Worm (Caenorhabditis elegans) whole organism, young adult: ENCODE data around the gene ptl-1.

ENCODE experiments used
- C17E4.6 ChIP-seq: fragments of 200-800 bp; sonication (Bioruptor generic); IDR thresholded peaks from 2 replicates; pipeline ENCODE4 v1.3.6; 2022; ENCODE audit warnings: missing genetic modification reagents, missing genetic modification characterization, missing compliant biosample characterization
- F10E7.11 ChIP-seq: sonication (generic microtip); optimal IDR thresholded peaks from 2 replicates; lab custom pipeline; 2017; ENCODE audit warnings: mild to moderate bottlenecking, missing genetic modification characterization, moderate library complexity, missing compliant biosample characterization
- F55B11.4 ChIP-seq: sonication (generic microtip); optimal IDR thresholded peaks from 2 replicates; lab custom pipeline; 2016; ENCODE audit warnings: missing compliant biosample characterization, missing genetic modification characterization, borderline replicate concordance; ENCODE audit not compliant: insufficient read depth
- T07F8.4 ChIP-seq: sonication (generic microtip); optimal IDR thresholded peaks from 2 replicates; lab custom pipeline; 2016; ENCODE audit warnings: mild to moderate bottlenecking, missing genetic modification characterization, moderate library complexity, missing compliant biosample characterization
- Y53G8AR.9 ChIP-seq: fragments of 200-800 bp; sonication (Bioruptor generic); conservative IDR thresholded peaks from 2 replicates; pipeline ENCODE4 v1.3.6; 2022; ENCODE audit warnings: missing genetic modification reagents, missing genetic modification characterization, missing compliant biosample characterization
- ZK185.1 ChIP-seq: sonication (generic microtip); optimal IDR thresholded peaks from 2 replicates; lab custom pipeline; 2016; ENCODE audit warnings: mild to moderate bottlenecking, missing genetic modification characterization, missing compliant biosample characterization; ENCODE audit not compliant: poor library complexity, severe bottlenecking
- akir-1 ChIP-seq: fragments of 200-800 bp; sonication (Bioruptor generic); optimal IDR thresholded peaks from 2 replicates; lab custom pipeline; 2018; ENCODE audit warnings: mild to moderate bottlenecking, missing genetic modification characterization, moderate library complexity, missing compliant biosample characterization
- aptf-2 ChIP-seq: fragments of 200-800 bp; sonication (Bioruptor generic); conservative IDR thresholded peaks from 2 replicates; pipeline ENCODE4 v1.3.6; 2022; ENCODE audit warnings: missing genetic modification reagents, missing genetic modification characterization, missing compliant biosample characterization
- athp-1 ChIP-seq: sonication (generic microtip); optimal IDR thresholded peaks from 2 replicates; lab custom pipeline; 2017; ENCODE audit warnings: mild to moderate bottlenecking, missing genetic modification characterization, missing compliant biosample characterization
- attf-3 ChIP-seq: fragments of 200-800 bp; sonication (Bioruptor generic); conservative IDR thresholded peaks from 2 replicates; pipeline ENCODE4 v1.3.6; 2022; ENCODE audit warnings: missing genetic modification reagents, missing genetic modification characterization, missing compliant biosample characterization
- ccch-3 ChIP-seq: fragments of 200-800 bp; sonication (Bioruptor generic); optimal IDR thresholded peaks from 2 replicates; lab custom pipeline; 2018; ENCODE audit warnings: mild to moderate bottlenecking, missing genetic modification characterization, missing compliant biosample characterization
- cebp-1 ChIP-seq, 2 experiments: fragments of 200-800 bp in 1 of 2; sonication (Bioruptor generic) in 1 of 2; sonication (generic microtip) in 1 of 2; IDR thresholded peaks in 1 of 2; optimal IDR thresholded peaks in 1 of 2; 2 replicates each; pipeline versions ENCODE4 v1.3.6 to Lab custom; 2017 to 2022; ENCODE audit warnings: missing compliant biosample characterization in 2 of 2, missing genetic modification characterization in 2 of 2, mild to moderate bottlenecking in 1 of 2, missing genetic modification reagents in 1 of 2, moderate library complexity in 1 of 2
- cebp-2 ChIP-seq: fragments of 200-800 bp; sonication (Bioruptor generic); IDR thresholded peaks from 2 replicates; pipeline ENCODE4 v1.3.6; 2022; ENCODE audit warnings: missing genetic modification characterization, missing compliant biosample characterization
- ceh-100 ChIP-seq: fragments of 200-800 bp; sonication (Bioruptor generic); IDR thresholded peaks from 2 replicates; pipeline ENCODE4 v1.3.6; 2022; ENCODE audit warnings: missing genetic modification reagents, missing genetic modification characterization, missing compliant biosample characterization
- dox-1 ChIP-seq: fragments of 200-800 bp; sonication (Bioruptor generic); IDR thresholded peaks from 2 replicates; pipeline ENCODE4 v1.3.6; 2022; ENCODE audit warnings: missing genetic modification reagents, missing genetic modification characterization, missing compliant biosample characterization
- egl-18 ChIP-seq: fragments of 200-800 bp; sonication (Bioruptor generic); IDR thresholded peaks from 2 replicates; pipeline ENCODE4 v1.3.6; 2022; ENCODE audit warnings: missing genetic modification reagents, missing genetic modification characterization, missing compliant biosample characterization
- egrh-3 ChIP-seq: fragments of 200-800 bp; sonication (Bioruptor generic); IDR thresholded peaks from 2 replicates; pipeline ENCODE4 v1.3.6; 2022; ENCODE audit warnings: missing genetic modification reagents, missing genetic modification characterization, missing compliant biosample characterization
- ets-4 ChIP-seq: fragments of 200-800 bp; sonication (Bioruptor generic); optimal IDR thresholded peaks from 2 replicates; lab custom pipeline; 2018; ENCODE audit warnings: mild to moderate bottlenecking, missing genetic modification characterization, missing compliant biosample characterization
- him-1 ChIP-seq: sonication (generic microtip); optimal IDR thresholded peaks from 2 replicates; lab custom pipeline; 2016; ENCODE audit warnings: missing genotype, missing genetic modification reagents, missing genetic modification characterization, missing compliant biosample characterization
- hmg-1.2 ChIP-seq: fragments of 200-800 bp; sonication (Bioruptor generic); IDR thresholded peaks from 2 replicates; pipeline ENCODE4 v1.3.6; 2022; ENCODE audit warnings: missing genetic modification reagents, missing genetic modification characterization, missing compliant biosample characterization
- hmg-20 ChIP-seq: fragments of 200-800 bp; sonication (Bioruptor generic); IDR thresholded peaks from 2 replicates; pipeline ENCODE4 v1.3.6; 2022; ENCODE audit warnings: missing genetic modification reagents, missing genetic modification characterization, missing compliant biosample characterization
- lin-26 ChIP-seq: fragments of 200-800 bp; sonication (Bioruptor generic); IDR thresholded peaks from 2 replicates; pipeline ENCODE4 v1.3.6; 2022; ENCODE audit warnings: missing genetic modification reagents, missing genetic modification characterization, missing compliant biosample characterization
- lsl-1 ChIP-seq: fragments of 200-800 bp; sonication (Bioruptor generic); optimal IDR thresholded peaks from 2 replicates; lab custom pipeline; 2018; ENCODE audit warnings: mild to moderate bottlenecking, missing genetic modification characterization, moderate library complexity, missing compliant biosample characterization
- lsy-27 ChIP-seq: sonication (generic microtip); optimal IDR thresholded peaks from 2 replicates; lab custom pipeline; 2017; ENCODE audit warnings: missing genetic modification characterization, mild to moderate bottlenecking, missing compliant biosample characterization, antibody characterized with exemption, missing genotype, borderline replicate concordance; ENCODE audit not compliant: insufficient read depth
- madf-10 ChIP-seq: sonication (generic microtip); optimal IDR thresholded peaks from 2 replicates; lab custom pipeline; 2016; ENCODE audit warnings: mild to moderate bottlenecking, missing genetic modification characterization, missing compliant biosample characterization
- nfya-1 ChIP-seq: sonication (generic microtip); optimal IDR thresholded peaks from 2 replicates; lab custom pipeline; 2017; ENCODE audit warnings: antibody characterized with exemption, missing compliant biosample characterization, missing genetic modification characterization, borderline replicate concordance; ENCODE audit not compliant: insufficient read depth
- pbrm-1 ChIP-seq: fragments of 200-800 bp; sonication (Bioruptor generic); IDR thresholded peaks from 2 replicates; pipeline ENCODE4 v1.3.6; 2022; ENCODE audit warnings: missing genetic modification reagents, missing genetic modification characterization, missing compliant biosample characterization
- snpc-1.3 ChIP-seq: sonication (generic microtip); optimal IDR thresholded peaks from 2 replicates; lab custom pipeline; 2017; ENCODE audit warnings: missing genetic modification characterization, mild to moderate bottlenecking, missing compliant biosample characterization, antibody characterized with exemption, moderate library complexity, missing genotype, missing genetic modification reagents; ENCODE audit not compliant: insufficient read depth
- sptf-2 ChIP-seq: fragments of 200-800 bp; sonication (Bioruptor generic); optimal IDR thresholded peaks from 2 replicates; lab custom pipeline; 2018; ENCODE audit warnings: mild to moderate bottlenecking, missing genetic modification characterization, missing compliant biosample characterization
- tbx-9 ChIP-seq: sonication (generic microtip); optimal IDR thresholded peaks from 2 replicates; lab custom pipeline; 2016; ENCODE audit warnings: borderline replicate concordance, missing genetic modification characterization, inconsistent platforms, missing compliant biosample characterization
- tlf-1 ChIP-seq: fragments of 200-800 bp; sonication (Bioruptor generic); optimal IDR thresholded peaks from 2 replicates; lab custom pipeline; 2018; ENCODE audit warnings: mild to moderate bottlenecking, missing genetic modification characterization, missing compliant biosample characterization
- zfh-2 ChIP-seq: fragments of 200-800 bp; sonication (Bioruptor generic); conservative IDR thresholded peaks from 2 replicates; pipeline ENCODE4 v1.3.6; 2022; ENCODE audit warnings: missing genetic modification reagents, missing genetic modification characterization, missing compliant biosample characterization
- ztf-18 ChIP-seq: sonication (generic microtip); optimal IDR thresholded peaks from 2 replicates; lab custom pipeline; 2016; ENCODE audit warnings: missing genotype, mild to moderate bottlenecking, missing genetic modification characterization, missing compliant biosample characterization

ptl-1 gene

DNA sequence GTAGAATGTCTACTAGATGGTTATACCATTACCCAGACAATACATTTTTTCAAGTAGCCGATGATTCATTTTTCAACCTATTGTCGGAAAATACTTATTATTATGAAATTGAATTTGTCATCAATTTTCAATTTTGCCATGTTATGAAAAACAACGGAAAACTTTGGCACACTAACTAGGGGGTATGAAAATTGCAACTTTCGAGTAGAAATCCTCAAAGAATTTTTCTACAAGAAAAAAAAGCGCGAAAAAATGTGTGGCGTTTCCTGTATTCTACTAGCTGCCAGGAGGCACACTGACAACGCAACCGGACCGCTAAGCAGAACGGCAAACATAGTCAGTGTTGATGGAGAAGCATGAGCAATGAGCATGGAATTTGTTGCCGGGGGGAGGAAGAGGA, 10.6 kb upstream of the ptl-1 start:
- TF ChIP-seq lsl-1 (GFP tag; lab: Kevin White, UChicago) (no peak), ztf-18 (tag; lab: Kevin White, UChicago) (no peak), pbrm-1 (GFP tag; lab: Robert Waterston, UW) (no peak), ZK185.1 (tag; lab: Kevin White, UChicago) (no peak), athp-1 (no peak), aptf-2 (GFP tag; lab: Robert Waterston, UW) (no peak), tlf-1 (GFP tag; lab: Kevin White, UChicago) (no peak), T07F8.4 (no peak), F55B11.4 (tag; lab: Kevin White, UChicago) (no peak), ets-4 (no peak), dox-1 (no peak), zfh-2 (GFP tag; lab: Robert Waterston, UW) (no peak), madf-10 (tag; lab: Kevin White, UChicago) (no peak), C17E4.6 (GFP tag; lab: Robert Waterston, UW) (no peak), lsy-27 (no peak), ceh-100 (GFP tag; lab: Robert Waterston, UW) (no peak), akir-1 (no peak), tbx-9 (no peak), cebp-2 (GFP tag; lab: Robert Waterston, UW) (no peak)

DNA sequence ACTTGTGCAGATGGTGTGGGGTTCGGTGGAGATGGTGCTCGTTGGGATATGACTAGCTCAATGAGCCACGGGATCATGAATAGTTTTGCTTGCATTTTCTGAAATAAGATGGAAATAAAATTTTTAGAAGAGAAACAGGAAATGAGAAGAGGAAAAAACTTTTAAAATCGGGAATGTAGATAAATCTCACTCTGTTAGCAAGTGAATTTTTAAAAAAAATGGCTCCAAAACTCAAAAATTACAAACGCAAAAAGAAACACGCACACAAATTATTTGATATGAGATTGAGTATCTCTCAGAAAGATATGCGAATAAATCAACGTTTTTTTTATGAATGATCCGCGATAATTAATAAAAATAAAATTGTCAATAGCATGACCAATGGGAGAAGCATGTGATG, 7.0 kb upstream of the ptl-1 start, which contains the start of gene T17H7.7:
TSS of gene T17H7.7 (minus strand) at position 101 of the 400 bp plus-strand sequence.
- TF ChIP-seq ccch-3 (GFP tag; lab: Kevin White, UChicago) (no peak), nfya-1 (tag; lab: Kevin White, UChicago) (no peak), lsy-27 (no peak), attf-3 (GFP tag; lab: Robert Waterston, UW) (no peak)

DNA sequence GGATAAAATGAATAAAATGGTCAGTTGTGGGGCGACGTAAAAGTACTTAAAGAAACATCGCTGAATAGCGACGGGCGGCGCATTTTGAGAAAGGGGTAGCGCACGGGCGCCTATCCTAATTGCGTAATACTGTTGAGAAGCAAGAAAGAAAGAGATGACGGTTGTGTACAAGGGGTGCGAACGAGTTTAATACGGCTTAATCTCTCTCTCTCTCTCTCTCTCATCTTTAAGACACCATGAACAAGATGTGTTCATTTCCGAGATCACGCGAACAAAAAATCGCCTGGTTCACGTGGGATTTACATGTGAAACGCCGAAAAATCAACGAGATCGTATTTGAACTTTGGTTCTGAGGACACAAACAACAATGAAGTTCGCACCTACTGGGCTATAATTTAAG, 5.3 kb upstream of the ptl-1 start:
- TF ChIP-seq egrh-3 (GFP tag; lab: Robert Waterston, UW), result no peak
- TF ChIP-seq cebp-1 (GFP tag; IDR thresholded peaks at IDR 0.05; lab: Robert Waterston, UW), result no peak
- TF ChIP-seq cebp-1 (tag; optimal IDR thresholded peaks at IDR 0.05; lab: Kevin White, UChicago), result peak; percentile 23
- no peak for TF ChIP-seq him-1

DNA sequence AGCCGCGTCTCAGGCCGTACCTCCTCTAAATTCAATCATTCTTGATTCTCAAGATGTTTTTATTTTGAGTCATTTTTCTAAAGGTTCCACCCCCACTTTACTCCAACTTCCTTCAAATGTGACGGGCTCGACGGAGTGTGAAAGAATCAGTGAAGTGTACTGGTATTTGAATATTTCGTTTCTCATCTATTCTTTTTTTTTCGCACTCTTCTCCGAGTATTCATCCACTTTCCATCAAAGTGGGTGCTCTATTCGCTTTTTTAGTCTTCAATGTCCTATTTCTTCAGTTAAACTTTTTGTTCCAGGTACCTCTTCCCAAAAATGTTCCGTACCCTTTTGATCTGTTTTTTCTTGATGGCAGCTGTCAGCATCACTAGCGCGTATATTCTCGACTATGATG, 3.5 kb upstream of the ptl-1 start, which contains the start of gene nlp-52:
TSS of gene nlp-52 (plus strand) at position 301 of the 400 bp plus-strand sequence.
- TF ChIP-seq lin-26 (GFP tag; lab: Robert Waterston, UW), result no peak
- no peak for TF ChIP-seq sptf-2 (GFP tag; lab: Kevin White, UChicago)
- TF ChIP-seq egl-18 (GFP tag; lab: Robert Waterston, UW), result no peak
- TF ChIP-seq cebp-1 (GFP tag; IDR thresholded peaks at IDR 0.05; lab: Robert Waterston, UW), result no peak
- no peak for TF ChIP-seq cebp-1 (tag; optimal IDR thresholded peaks at IDR 0.05; lab: Kevin White, UChicago)

DNA sequence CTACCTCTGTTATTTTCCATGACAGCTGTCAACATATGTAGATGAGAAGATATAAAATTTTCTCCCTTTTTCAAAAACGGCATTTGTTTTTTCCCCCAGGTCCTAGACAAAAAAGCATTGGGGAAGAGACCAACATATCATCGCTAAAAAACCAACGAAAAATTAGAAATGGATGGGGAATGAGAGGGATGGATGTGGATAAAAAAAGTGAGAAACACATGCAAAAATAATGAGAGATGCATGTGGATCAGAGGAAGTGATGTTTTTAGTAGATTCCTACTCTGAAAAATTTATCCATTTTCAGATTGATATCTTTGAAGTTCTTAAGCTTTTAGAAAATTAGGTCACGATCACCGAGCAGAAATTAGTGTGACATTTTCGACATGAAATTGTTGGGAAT, 2.5 kb upstream of the ptl-1 start:
- TF ChIP-seq hmg-1.2 (GFP tag; lab: Robert Waterston, UW), result no peak
- no peak for TF ChIP-seq hmg-20 (GFP tag; lab: Robert Waterston, UW)
- TF ChIP-seq cebp-2 (GFP tag; lab: Robert Waterston, UW), result no peak
- TF ChIP-seq Y53G8AR.9 (GFP tag; lab: Robert Waterston, UW), result no peak
- no peak for TF ChIP-seq tlf-1 (GFP tag; lab: Kevin White, UChicago)
- no peak for TF ChIP-seq snpc-1.3 (tag; lab: Kevin White, UChicago)
- no peak for TF ChIP-seq F55B11.4 (tag; lab: Kevin White, UChicago)
- no peak for TF ChIP-seq F10E7.11 (tag; lab: Kevin White, UChicago)
